Worm (Caenorhabditis elegans): Measurements from ENCODE around the gene nlp-24.

Gene nlp-24

ce11 chrV:11606424-11606823 is 9.8 kb upstream of the nlp-24 start, which contains the start of gene idpp-16:
Gene idpp-16, minus strand, starts transcription at chrV:11606524.
- TF ChIP-seq sox-2 (GFP tag; IDR thresholded peaks at IDR 0.05) = no peak
- no peak for TF ChIP-seq dmd-4 (tag; optimal IDR thresholded peaks at IDR 0.05; ENCODE audit: borderline replicate concordance)
- no peak for TF ChIP-seq zip-5 (tag; optimal IDR thresholded peaks at IDR 0.05)
- no peak for TF ChIP-seq hlh-13 (GFP tag; optimal IDR thresholded peaks at IDR 0.05)
- no peak for TF ChIP-seq lim-6 (tag; optimal IDR thresholded peaks at IDR 0.05)
- TF ChIP-seq pha-4 (tag; optimal IDR thresholded peaks at IDR 0.05) = no peak
- no peak for TF ChIP-seq pros-1 (tag; optimal IDR thresholded peaks at IDR 0.05)
- TF ChIP-seq nhr-232 (tag; optimal IDR thresholded peaks at IDR 0.05) = no peak
- no peak for TF ChIP-seq elt-4 (tag; optimal IDR thresholded peaks at IDR 0.05)
- no peak for TF ChIP-seq pqm-1 (tag; optimal IDR thresholded peaks at IDR 0.05)
- no peak for TF ChIP-seq ceh-14 (tag; optimal IDR thresholded peaks at IDR 0.05)
- TF ChIP-seq nfya-1 (tag; optimal IDR thresholded peaks at IDR 0.05) = no peak
- TF ChIP-seq ceh-31 (tag; optimal IDR thresholded peaks at IDR 0.05) = no peak
- TF ChIP-seq unc-55 (GFP tag; optimal IDR thresholded peaks at IDR 0.05) = no peak
- no peak for TF ChIP-seq pha-2 (tag; optimal IDR thresholded peaks at IDR 0.05)
- TF ChIP-seq pag-3 (tag; optimal IDR thresholded peaks at IDR 0.05; ENCODE audit: borderline replicate concordance) = no peak

- TF ChIP-seq C38D4.7 (GFP tag; optimal IDR thresholded peaks at IDR 0.05) (no peak), ceh-48 (tag; optimal IDR thresholded peaks at IDR 0.05) (no peak), C08G9.2 (tag; optimal IDR thresholded peaks at IDR 0.05) (no peak), pha-4 (tag; optimal IDR thresholded peaks at IDR 0.05) (no peak), ceh-45 (GFP tag; IDR thresholded peaks at IDR 0.05) (no peak)
Observed at ce11 chrV:11610049-11610448, 6.1 kb upstream of the nlp-24 start, which contains the start of gene piit-1. Gene piit-1, minus strand, starts transcription at chrV:11610149.

ce11 chrV:11610481-11610880 is 5.7 kb upstream of the nlp-24 start, which contains the start of gene sas-5:
Gene sas-5, plus strand, starts transcription at chrV:11610737.
- TF ChIP-seq T23F11.4 (GFP tag; optimal IDR thresholded peaks at IDR 0.05) (peak; percentile 60), unc-3 (GFP tag; conservative IDR thresholded peaks at IDR 0.05) (peak; percentile 61; the same call in 1 of the 2 replicates), unc-3 (tag; optimal IDR thresholded peaks at IDR 0.05) (peak; percentile 73), hlh-13 (GFP tag; optimal IDR thresholded peaks at IDR 0.05) (peak; percentile 5), tbx-7 (tag; optimal IDR thresholded peaks at IDR 0.05) (peak; percentile 21), sdc-2 (tag; optimal IDR thresholded peaks at IDR 0.05) (no peak), pha-2 (tag; optimal IDR thresholded peaks at IDR 0.05) (peak; percentile 62), pqm-1 (tag; optimal IDR thresholded peaks at IDR 0.05) (no peak), unc-55 (GFP tag; optimal IDR thresholded peaks at IDR 0.05) (no peak), sox-4 (tag; optimal IDR thresholded peaks at IDR 0.05) (peak; percentile 88), elt-2 (tag; optimal IDR thresholded peaks at IDR 0.05) (peak; percentile 93), hlh-8 (tag; optimal IDR thresholded peaks at IDR 0.05) (peak; percentile 80), C08G9.2 (tag; optimal IDR thresholded peaks at IDR 0.05) (peak; percentile 71), F13H6.1 (tag; optimal IDR thresholded peaks at IDR 0.05) (peak; percentile 59), pax-1 (tag; optimal IDR thresholded peaks at IDR 0.05) (peak; percentile 6), sox-2 (GFP tag; IDR thresholded peaks at IDR 0.05) (peak; percentile 35; the same call in 1 of the 2 replicates), fax-1 (tag; optimal IDR thresholded peaks at IDR 0.05) (peak; percentile 83), hlh-6 (tag; optimal IDR thresholded peaks at IDR 0.05) (peak; percentile 36), lin-11 (tag; optimal IDR thresholded peaks at IDR 0.05) (peak; percentile 66), K09A11.1 (tag; optimal IDR thresholded peaks at IDR 0.05; ENCODE audit: insufficient read depth) (peak; percentile 79), lim-6 (tag; optimal IDR thresholded peaks at IDR 0.05) (peak; percentile 66), nhr-232 (tag; optimal IDR thresholded peaks at IDR 0.05) (peak; percentile 49), ceh-48 (tag; optimal IDR thresholded peaks at IDR 0.05) (peak; percentile 17), odd-2 (tag; optimal IDR thresholded peaks at IDR 0.05) (peak; percentile 77), unc-86 (tag; optimal IDR thresholded peaks at IDR 0.05) (peak; percentile 83), ets-4 (tag; optimal IDR thresholded peaks at IDR 0.05) (peak; percentile 49), ceh-14 (tag; optimal IDR thresholded peaks at IDR 0.05) (peak; percentile 85), C38D4.7 (GFP tag; optimal IDR thresholded peaks at IDR 0.05) (peak; percentile 80), ceh-45 (GFP tag; IDR thresholded peaks at IDR 0.05) (peak; percentile 77), eyg-1 (tag; optimal IDR thresholded peaks at IDR 0.05) (peak; percentile 65), tbx-2 (tag; optimal IDR thresholded peaks at IDR 0.05) (peak; percentile 87), rnt-1 (tag; optimal IDR thresholded peaks at IDR 0.05) (peak; percentile 61), mec-3 (tag; optimal IDR thresholded peaks at IDR 0.05; ENCODE audit: borderline replicate concordance) (peak; percentile 8), nfya-1 (tag; optimal IDR thresholded peaks at IDR 0.05) (peak; percentile 79), che-1 (tag; optimal IDR thresholded peaks at IDR 0.05) (peak; percentile 83), zip-5 (tag; optimal IDR thresholded peaks at IDR 0.05) (peak; percentile 66), ahr-1 (tag; optimal IDR thresholded peaks at IDR 0.05) (peak; percentile 62), hlh-15 (tag; optimal IDR thresholded peaks at IDR 0.05) (peak; percentile 57), elt-4 (tag; optimal IDR thresholded peaks at IDR 0.05) (no peak), madf-2 (tag; optimal IDR thresholded peaks at IDR 0.05) (peak; percentile 75), ama-1 (optimal IDR thresholded peaks at IDR 0.05) (no peak), ceh-2 (tag; optimal IDR thresholded peaks at IDR 0.05) (peak; percentile 78)

Measured in whole organism, late embryonic.